Worm (Caenorhabditis elegans) whole organism, L3 larva: ENCODE results near the gene pus-1.

ENCODE experiments used
- ceh-82 ChIP-seq: fragments of 150-350 bp; optimal IDR thresholded peaks from 2 replicates; lab custom pipeline; 2014; ENCODE audit warnings: missing biosample characterization, missing genetic modification characterization
- mml-1 ChIP-seq: fragments of 150-350 bp; sonication (generic microtip); optimal IDR thresholded peaks from 3 replicates; lab custom pipeline; 2014; ENCODE audit warnings: missing biosample characterization, missing genetic modification characterization
- nhr-11 ChIP-seq: fragments of 150-350 bp; optimal IDR thresholded peaks from 2 replicates; lab custom pipeline; 2014; ENCODE audit warnings: missing biosample characterization, missing genetic modification characterization
- nhr-25 ChIP-seq: sonication (generic microtip); optimal IDR thresholded peaks from 2 replicates; lab custom pipeline; 2017; ENCODE audit warnings: missing biosample characterization, missing genetic modification characterization
- snpc-4 ChIP-seq: fragments of 150-350 bp; optimal IDR thresholded peaks from 2 replicates; lab custom pipeline; 2014; ENCODE audit warnings: missing biosample characterization, missing genetic modification characterization
- unc-62 ChIP-seq: fragments of 150-350 bp; sonication (generic microtip); optimal IDR thresholded peaks from 4 replicates; lab custom pipeline; 2014; ENCODE audit warnings: missing biosample characterization, missing genetic modification reagents, missing genetic modification characterization

DNA sequence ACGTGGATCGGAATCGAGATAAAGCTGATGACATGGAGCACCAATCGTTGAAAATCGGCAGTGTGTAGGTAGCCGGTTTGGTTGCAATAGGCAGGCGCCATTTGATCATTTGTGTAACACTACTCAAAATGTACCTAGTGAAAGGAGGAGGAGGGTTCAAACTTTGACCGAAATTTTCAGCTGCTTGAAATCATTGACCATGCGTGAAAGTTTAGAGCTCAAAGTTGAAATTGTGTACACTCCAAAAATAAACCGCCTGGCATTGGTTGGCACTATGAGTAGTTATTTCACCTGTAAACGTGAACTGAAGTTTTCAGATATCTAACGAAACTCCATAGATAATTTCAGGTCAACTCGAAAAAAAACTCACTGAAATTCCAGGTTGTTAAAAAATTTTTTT is 37.2 kb upstream of the pus-1 start, which contains the start of gene srh-215:
- no peak for TF ChIP-seq nhr-11 (tag; lab: Kevin White, UChicago)
- no peak for TF ChIP-seq nhr-25
- TF ChIP-seq snpc-4 = no peak
- no peak for TF ChIP-seq mml-1 (tag; lab: Kevin White, UChicago)
- TF ChIP-seq ceh-82 (tag; lab: Kevin White, UChicago) = no peak
- no peak for TF ChIP-seq unc-62 (GFP tag; lab: Kevin White, UChicago)
